Worm (Caenorhabditis elegans) whole organism, late embryonic: ENCODE results near the gene C54C6.5.

ENCODE experiments used
- ama-1 ChIP-seq: fragments of 150-350 bp; optimal IDR thresholded peaks from 2 replicates; lab custom pipeline; 2014
- ceh-45 ChIP-seq: fragments of 200-800 bp; sonication (Bioruptor generic); IDR thresholded peaks from 2 replicates; pipeline ENCODE4 v1.3.6; 2022; ENCODE audit warnings: missing genetic modification reagents, missing genetic modification characterization, missing compliant biosample characterization
- ceh-9 ChIP-seq: sonication (generic microtip); optimal IDR thresholded peaks from 2 replicates; lab custom pipeline; 2016; ENCODE audit warnings: mild to moderate bottlenecking, missing genetic modification characterization, inconsistent platforms, missing compliant biosample characterization
- dmd-4 ChIP-seq: sonication (generic microtip); optimal IDR thresholded peaks from 2 replicates; lab custom pipeline; 2016; ENCODE audit warnings: borderline replicate concordance, missing genetic modification characterization, missing compliant biosample characterization
- elt-2 ChIP-seq: sonication (generic microtip); optimal IDR thresholded peaks from 2 replicates; lab custom pipeline; 2016; ENCODE audit warnings: missing genetic modification reagents, missing genetic modification characterization, missing compliant biosample characterization
- ets-4 ChIP-seq: sonication (generic microtip); optimal IDR thresholded peaks from 2 replicates; lab custom pipeline; 2016; ENCODE audit warnings: missing genetic modification characterization, missing compliant biosample characterization
- eyg-1 ChIP-seq: sonication (generic microtip); optimal IDR thresholded peaks from 2 replicates; lab custom pipeline; 2016; ENCODE audit warnings: missing genotype, missing genetic modification characterization, missing compliant biosample characterization
- npax-4 ChIP-seq: sonication (generic microtip); optimal IDR thresholded peaks from 2 replicates; lab custom pipeline; 2016; ENCODE audit warnings: missing genetic modification characterization, missing compliant biosample characterization
- pax-1 ChIP-seq: fragments of 150-350 bp; optimal IDR thresholded peaks from 2 replicates; lab custom pipeline; 2014; ENCODE audit warnings: missing biosample characterization, missing genetic modification characterization
- pqm-1 ChIP-seq: sonication (generic microtip); optimal IDR thresholded peaks from 2 replicates; lab custom pipeline; 2016; ENCODE audit warnings: missing genetic modification characterization, missing compliant biosample characterization

- TF ChIP-seq ets-4 (tag; lab: Kevin White, UChicago) (no peak), ceh-45 (no peak), dmd-4 (tag; lab: Kevin White, UChicago) (no peak), elt-2 (tag; lab: Kevin White, UChicago) (no peak), pax-1 (tag; lab: Kevin White, UChicago) (no peak), eyg-1 (tag; lab: Kevin White, UChicago) (no peak), pqm-1 (tag; lab: Kevin White, UChicago) (no peak), npax-4 (tag; lab: Kevin White, UChicago) (no peak), ceh-9 (tag; lab: Kevin White, UChicago) (no peak), ama-1 (no peak)
These were observed 47.3 kb downstream of the C54C6.5 start, which contains the start of gene M01F1.8 for ce11 chrIII:3502215-3502838.
